Fruit fly (Drosophila melanogaster): ENCODE data around the gene Mcm3.

DNA sequence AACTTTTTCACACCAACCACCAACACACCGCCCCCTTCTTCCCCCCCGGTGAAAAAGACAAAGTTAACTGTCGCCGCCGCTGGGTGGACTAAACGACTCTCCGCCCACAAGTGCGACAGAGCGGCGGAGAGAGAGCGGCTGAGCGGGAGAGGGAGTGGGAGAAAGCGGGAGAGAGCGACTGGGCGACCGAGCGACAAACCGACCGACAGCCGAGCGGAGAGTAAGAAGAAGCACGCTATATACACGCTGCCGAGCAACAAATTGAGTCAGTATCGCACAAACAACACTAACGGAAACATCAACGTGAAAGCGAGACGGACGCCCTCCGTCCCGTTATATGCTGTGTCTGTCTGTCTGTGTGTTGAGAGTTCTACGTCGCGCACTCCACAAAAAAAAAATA, 16.3 kb downstream of the Mcm3 start, which contains the start of gene SK:
- TF ChIP-seq CG8478 (optimal IDR thresholded peaks at IDR 0.05) (no peak), CTCF (optimal IDR thresholded peaks at IDR 0.05) (no peak)

Data from S2 (cell line).